ENCODE assay signal across 1 fruit fly cellular context in the genomic region with DNA sequence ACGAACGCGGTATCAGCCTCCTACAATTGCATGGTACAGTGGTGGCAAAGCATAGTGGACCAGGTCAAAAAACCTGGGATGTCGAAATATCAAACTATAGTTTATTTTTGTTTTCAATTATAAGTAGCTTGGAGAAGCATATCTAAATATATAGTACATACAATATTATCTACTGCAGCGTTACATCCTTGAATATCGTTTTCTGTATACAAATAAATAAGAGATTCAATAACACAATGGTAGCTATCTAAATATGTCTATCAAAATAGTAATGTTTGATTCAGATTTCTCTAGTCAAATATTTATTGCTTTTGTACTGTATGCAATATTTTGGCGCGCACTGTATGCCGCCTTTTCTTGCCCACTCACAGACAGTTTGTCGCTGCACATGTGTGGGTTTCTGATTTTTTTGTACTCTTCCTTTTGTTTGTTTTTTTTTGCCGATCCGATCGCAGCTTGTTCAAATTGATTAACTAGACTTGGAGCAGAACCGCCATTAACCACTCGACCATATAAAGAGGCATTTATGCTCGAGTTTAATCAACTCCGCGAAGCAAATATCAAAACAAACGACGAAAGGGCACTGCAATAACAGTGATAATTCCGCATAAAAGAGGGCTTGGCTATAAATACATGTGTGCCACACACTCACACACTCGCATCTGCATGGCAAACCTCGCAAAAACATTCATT.
TF ChIP-seq lines count a peak whose summit lies in the region.

No protein-coding gene starts in this region.

TF ChIP-seq in whole organism, embryonic, 481 proteins besides CTCF, POLR2A, EP300 and RAD21 (continued from another document):
- TF ChIP-seq Kr (GFP tag; optimal IDR thresholded peaks at IDR 0.05; lab: Kevin White, UChicago) (peak; percentile 66), CG13424 (tag; optimal IDR thresholded peaks at IDR 0.05; lab: Kevin White, UChicago) (peak; percentile 96), hb (GFP tag; IDR thresholded peaks at IDR 0.05; lab: Robert Waterston, UW; ENCODE audit: partially characterized antibody) (no peak), NK7.1 (GFP tag; optimal IDR thresholded peaks at IDR 0.05; lab: Kevin White, UChicago) (peak; percentile 84), stc (GFP tag; IDR thresholded peaks at IDR 0.05; lab: Robert Waterston, UW) (peak; percentile 94), otp (GFP tag; IDR thresholded peaks at IDR 0.05; lab: Robert Waterston, UW) (peak; percentile 92), zfh1 (GFP tag; IDR thresholded peaks at IDR 0.05; lab: Robert Waterston, UW) (peak; percentile 94; the same call in 2 of the 3 replicates), CG7556 (GFP tag; optimal IDR thresholded peaks at IDR 0.05; lab: Kevin White, UChicago) (peak; percentile 98), Dref (GFP tag; IDR thresholded peaks at IDR 0.05; lab: Robert Waterston, UW) (peak; percentile 35; the same call in 1 of the 2 replicates), GATAe (GFP tag; conservative IDR thresholded peaks at IDR 0.05; lab: Robert Waterston, UW) (peak; percentile 47), CG12299 (tag; optimal IDR thresholded peaks at IDR 0.05; lab: Kevin White, UChicago) (peak; percentile 96), CG1792 (GFP tag; optimal IDR thresholded peaks at IDR 0.05; lab: Kevin White, UChicago) (peak; percentile 64), CG9797 (GFP tag; optimal IDR thresholded peaks at IDR 0.05; lab: Kevin White, UChicago) (no peak), CG11085 (GFP tag; IDR thresholded peaks at IDR 0.05; lab: Robert Waterston, UW) (peak; percentile 69), Fer1 (GFP tag; optimal IDR thresholded peaks at IDR 0.05; lab: Kevin White, UChicago) (peak; percentile 97), MESR4 (GFP tag; optimal IDR thresholded peaks at IDR 0.05; lab: Kevin White, UChicago) (peak; percentile 15), D19A (tag; optimal IDR thresholded peaks at IDR 0.05; lab: Kevin White, UChicago) (peak; percentile 93), cg (GFP tag; optimal IDR thresholded peaks at IDR 0.05; lab: Kevin White, UChicago) (peak; percentile 26), Tbp (GFP tag; optimal IDR thresholded peaks at IDR 0.05; lab: Kevin White, UChicago) (no peak)
TF ChIP-seq in whole organism, embryonic: peak in this region for 417.
